Worm (Caenorhabditis elegans): ENCODE results near the gene twk-35.

Gene twk-35

ce11 chrV:20824962-20825609 lies 37.7 kb upstream of the twk-35 start, which contains the start of the genes gcy-22 and grl-14:
TSS of gene gcy-22 (minus strand) at chrV:20825062.
TSS of gene grl-14 (plus strand) at chrV:20825559.
- TF ChIP-seq eor-1 (tag; optimal IDR thresholded peaks at IDR 0.05) (no peak), zag-1 (tag; optimal IDR thresholded peaks at IDR 0.05) (no peak), elt-1 (tag; optimal IDR thresholded peaks at IDR 0.05) (no peak), elt-3 (tag; optimal IDR thresholded peaks at IDR 0.05) (no peak), fkh-10 (GFP tag; optimal IDR thresholded peaks at IDR 0.05) (no peak), skn-1 (tag; optimal IDR thresholded peaks at IDR 0.05) (no peak), elt-2 (tag; optimal IDR thresholded peaks at IDR 0.05) (no peak), nhr-23 (tag; optimal IDR thresholded peaks at IDR 0.05) (no peak), nhr-43 (tag; optimal IDR thresholded peaks at IDR 0.05; ENCODE audit: poor library complexity, severe bottlenecking) (no peak), nhr-77 (tag; optimal IDR thresholded peaks at IDR 0.05) (no peak), nfya-1 (tag; optimal IDR thresholded peaks at IDR 0.05; ENCODE audit: insufficient read depth) (no peak)

DNA sequence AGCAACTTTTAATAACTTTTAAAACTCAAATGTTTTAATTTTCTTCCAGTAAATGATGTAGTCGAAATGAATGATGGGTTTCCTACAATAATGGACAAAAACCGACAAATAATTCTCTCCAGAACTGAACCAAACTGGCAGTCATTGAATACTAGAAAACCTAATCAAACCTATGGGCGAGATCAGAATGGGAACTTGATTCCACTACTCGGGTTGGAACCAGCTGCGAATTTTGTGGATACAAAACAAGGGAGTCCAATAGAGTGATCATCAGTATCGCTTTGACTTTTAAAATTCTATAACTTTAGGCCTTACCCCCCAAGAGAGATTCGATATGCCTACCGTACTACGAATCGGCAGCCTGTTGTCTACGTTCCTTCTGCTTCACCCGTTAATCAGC lies 36.2 kb upstream of the twk-35 start:
- TF ChIP-seq nhr-43 (tag; optimal IDR thresholded peaks at IDR 0.05; ENCODE audit: poor library complexity, severe bottlenecking) (no peak), R02D3.7 (tag; optimal IDR thresholded peaks at IDR 0.05) (no peak), sea-2 (GFP tag; optimal IDR thresholded peaks at IDR 0.05) (no peak), nhr-28 (tag; optimal IDR thresholded peaks at IDR 0.05) (no peak), ceh-82 (tag; optimal IDR thresholded peaks at IDR 0.05) (no peak), lin-39 (tag; optimal IDR thresholded peaks at IDR 0.05) (no peak), elt-2 (tag; optimal IDR thresholded peaks at IDR 0.05) (no peak), ama-1 (optimal IDR thresholded peaks at IDR 0.05) (no peak), elt-1 (tag; optimal IDR thresholded peaks at IDR 0.05) (no peak), pqm-1 (tag; optimal IDR thresholded peaks at IDR 0.05) (no peak), nhr-76 (tag; optimal IDR thresholded peaks at IDR 0.05) (no peak), ceh-28 (tag; optimal IDR thresholded peaks at IDR 0.05) (no peak), ztf-11 (tag; optimal IDR thresholded peaks at IDR 0.05) (no peak), nhr-11 (tag; optimal IDR thresholded peaks at IDR 0.05) (no peak), fkh-10 (GFP tag; optimal IDR thresholded peaks at IDR 0.05) (no peak), jun-1 (tag; optimal IDR thresholded peaks at IDR 0.05) (no peak)

- TF ChIP-seq nhr-23 (tag; optimal IDR thresholded peaks at IDR 0.05) (no peak), lin-15B (tag; optimal IDR thresholded peaks at IDR 0.05) (peak; percentile 34), tbx-2 (tag; optimal IDR thresholded peaks at IDR 0.05) (peak; percentile 35), egl-27 (tag; optimal IDR thresholded peaks at IDR 0.05) (no peak), ZK546.5 (tag; optimal IDR thresholded peaks at IDR 0.05) (no peak), ceh-82 (tag; optimal IDR thresholded peaks at IDR 0.05) (no peak), eor-1 (tag; optimal IDR thresholded peaks at IDR 0.05) (no peak), mml-1 (tag; optimal IDR thresholded peaks at IDR 0.05) (no peak), ama-1 (optimal IDR thresholded peaks at IDR 0.05) (no peak), nhr-77 (tag; optimal IDR thresholded peaks at IDR 0.05) (no peak), ceh-28 (tag; optimal IDR thresholded peaks at IDR 0.05) (peak; percentile 12), sea-2 (GFP tag; optimal IDR thresholded peaks at IDR 0.05) (peak; percentile 55), nhr-25 (tag; optimal IDR thresholded peaks at IDR 0.05) (no peak), lsy-12 (tag; optimal IDR thresholded peaks at IDR 0.05) (no peak), fkh-10 (GFP tag; optimal IDR thresholded peaks at IDR 0.05) (no peak), jun-1 (tag; optimal IDR thresholded peaks at IDR 0.05) (no peak), nhr-43 (tag; optimal IDR thresholded peaks at IDR 0.05; ENCODE audit: poor library complexity, severe bottlenecking) (no peak), fkh-2 (tag; optimal IDR thresholded peaks at IDR 0.05) (no peak), ceh-16 (tag; optimal IDR thresholded peaks at IDR 0.05) (no peak), fos-1 (tag; optimal IDR thresholded peaks at IDR 0.05) (no peak), mdl-1 (tag; optimal IDR thresholded peaks at IDR 0.05) (peak; percentile 57), snpc-4 (tag; optimal IDR thresholded peaks at IDR 0.05) (no peak), nhr-67 (tag; optimal IDR thresholded peaks at IDR 0.05) (no peak), nhr-12 (tag; optimal IDR thresholded peaks at IDR 0.05) (no peak), nhr-11 (tag; optimal IDR thresholded peaks at IDR 0.05) (peak; percentile 37), ceh-9 (tag; optimal IDR thresholded peaks at IDR 0.05) (no peak), aly-2 (tag; optimal IDR thresholded peaks at IDR 0.05) (no peak), nhr-237 (tag; optimal IDR thresholded peaks at IDR 0.05) (no peak), pha-4 (tag; optimal IDR thresholded peaks at IDR 0.05) (no peak), zag-1 (tag; optimal IDR thresholded peaks at IDR 0.05) (no peak), pqm-1 (tag; optimal IDR thresholded peaks at IDR 0.05) (peak; percentile 65), ztf-4 (tag; optimal IDR thresholded peaks at IDR 0.05) (no peak), elt-3 (tag; optimal IDR thresholded peaks at IDR 0.05) (no peak), R02D3.7 (tag; optimal IDR thresholded peaks at IDR 0.05) (no peak), nhr-76 (tag; optimal IDR thresholded peaks at IDR 0.05) (no peak), elt-2 (tag; optimal IDR thresholded peaks at IDR 0.05) (no peak), unc-62 (GFP tag; optimal IDR thresholded peaks at IDR 0.05) (no peak), elt-1 (tag; optimal IDR thresholded peaks at IDR 0.05) (peak; percentile 45), ztf-11 (tag; optimal IDR thresholded peaks at IDR 0.05) (no peak), nhr-28 (tag; optimal IDR thresholded peaks at IDR 0.05) (no peak), skn-1 (tag; optimal IDR thresholded peaks at IDR 0.05) (no peak), egl-5 (tag; optimal IDR thresholded peaks at IDR 0.05) (no peak), daf-12 (tag; optimal IDR thresholded peaks at IDR 0.05) (no peak), unc-39 (tag; optimal IDR thresholded peaks at IDR 0.05) (no peak)
Observed at ce11 chrV:20828820-20829219, 34.0 kb upstream of the twk-35 start, which contains the start of gene sbt-1. TSS of gene sbt-1 (minus strand) at chrV:20828881.

Measured in whole organism, L3 larva.